Fruit fly (Drosophila melanogaster) whole organism, embryonic: ENCODE results near the gene CG46042.

Experiments
- ATbp ChIP-seq: fragments of 200-800 bp; sonication (Bioruptor generic); optimal IDR thresholded peaks from 2 replicates; lab custom pipeline; 2017; ENCODE audit warnings: missing biosample characterization, mild to moderate bottlenecking, missing genetic modification characterization, missing genetic modification reagents
- Ada2b ChIP-seq: fragments of 200-800 bp; sonication (Bioruptor generic); IDR thresholded peaks from 2 replicates; pipeline ENCODE4 v1.3.6; 2022; ENCODE audit warnings: missing biosample characterization, missing genetic modification characterization
- CG10147 ChIP-seq: fragments of 200-800 bp; sonication (Bioruptor generic); optimal IDR thresholded peaks from 2 replicates; lab custom pipeline; 2019; ENCODE audit warnings: missing biosample characterization, mild to moderate bottlenecking, missing genetic modification characterization, moderate library complexity
- CG15011 ChIP-seq: fragments of 200-800 bp; sonication (Bioruptor generic); optimal IDR thresholded peaks from 3 replicates; lab custom pipeline; 2018; ENCODE audit warnings: missing biosample characterization, mild to moderate bottlenecking, missing genetic modification characterization
- CG17612 ChIP-seq: fragments of 200-800 bp; sonication (Bioruptor generic); IDR thresholded peaks from 2 replicates; pipeline ENCODE4 v1.3.6; 2022; ENCODE audit warnings: missing biosample characterization, missing genetic modification characterization
- CG2889 ChIP-seq: fragments of 200-800 bp; sonication (Bioruptor generic); IDR thresholded peaks from 3 replicates; pipeline ENCODE4 v1.3.6; 2022; ENCODE audit warnings: missing biosample characterization, missing genetic modification characterization
- CG34376 ChIP-seq: fragments of 200-800 bp; sonication (Bioruptor generic); optimal IDR thresholded peaks from 2 replicates; lab custom pipeline; 2018; ENCODE audit warnings: missing biosample characterization, mild to moderate bottlenecking, missing genetic modification characterization
- CG4617 ChIP-seq: fragments of 200-800 bp; sonication (Bioruptor generic); optimal IDR thresholded peaks from 3 replicates; lab custom pipeline; 2016; ENCODE audit warnings: missing biosample characterization, missing genetic modification characterization, borderline replicate concordance
- CG8388 ChIP-seq: fragments of 200-800 bp; sonication (Bioruptor generic); optimal IDR thresholded peaks from 2 replicates; lab custom pipeline; 2019; ENCODE audit warnings: missing biosample characterization, mild to moderate bottlenecking, missing genetic modification characterization, moderate library complexity
- CG9437 ChIP-seq: fragments of 200-800 bp; sonication (Bioruptor generic); optimal IDR thresholded peaks from 2 replicates; lab custom pipeline; 2018; ENCODE audit warnings: missing biosample characterization, mild to moderate bottlenecking, missing genetic modification characterization
- CG9932 ChIP-seq: fragments of 200-800 bp; sonication (Bioruptor generic); IDR thresholded peaks from 2 replicates; pipeline ENCODE4 v1.3.6; 2022; ENCODE audit warnings: missing biosample characterization, missing genetic modification characterization
- Doc3 ChIP-seq: fragments of 200-800 bp; sonication (Bioruptor generic); IDR thresholded peaks from 3 replicates; pipeline ENCODE4 v1.3.6; 2022; ENCODE audit warnings: missing biosample characterization, missing genetic modification characterization; ENCODE audit not compliant: partially characterized antibody
- Eip74EF ChIP-seq, 2 experiments: fragments of 200-800 bp in 1 of 2; fragments of >200 bp in 1 of 2; sonication (Bioruptor generic) in 1 of 2; optimal IDR thresholded peaks; 2 replicates each; lab custom pipeline; 2017 to 2019; ENCODE audit warnings: missing biosample characterization in 2 of 2, missing genetic modification characterization in 2 of 2, mild to moderate bottlenecking in 1 of 2, moderate library complexity in 1 of 2
- Ets65A ChIP-seq: fragments of 200-800 bp; sonication (Bioruptor generic); peaks from one replicate; lab custom pipeline; 2016; ENCODE audit warnings: missing biosample characterization, missing genetic modification characterization
- Fer1 ChIP-seq: fragments of 200-800 bp; sonication (Bioruptor generic); optimal IDR thresholded peaks from 2 replicates; lab custom pipeline; 2017; ENCODE audit warnings: missing biosample characterization, mild to moderate bottlenecking, missing genetic modification characterization
- Gug ChIP-seq: fragments of 200-800 bp; sonication (Bioruptor generic); IDR thresholded peaks from 4 replicates; pipeline ENCODE4 v1.3.6; 2022; ENCODE audit warnings: missing biosample characterization, missing genetic modification characterization
- HHEX ChIP-seq: fragments of 200-800 bp; sonication (Bioruptor generic); optimal IDR thresholded peaks from 3 replicates; lab custom pipeline; 2017; ENCODE audit warnings: missing biosample characterization, mild to moderate bottlenecking, missing genetic modification characterization, missing genetic modification reagents
- Hand ChIP-seq: fragments of 200-800 bp; sonication (Bioruptor generic); optimal IDR thresholded peaks from 2 replicates; lab custom pipeline; 2017; ENCODE audit warnings: mild to moderate bottlenecking, missing biosample characterization, missing genetic modification reagents, missing genetic modification characterization
- Hey ChIP-seq: fragments of 200-800 bp; sonication (Bioruptor generic); optimal IDR thresholded peaks from 3 replicates; lab custom pipeline; 2018; ENCODE audit warnings: missing biosample characterization, mild to moderate bottlenecking, missing genetic modification characterization
- Hr78 ChIP-seq, 2 experiments: fragments of 200-800 bp in 1 of 2; fragments of >200 bp in 1 of 2; sonication (Bioruptor generic) in 1 of 2; optimal IDR thresholded peaks; 2 replicates each; lab custom pipeline; 2017 to 2019; ENCODE audit warnings: missing biosample characterization in 2 of 2, missing genetic modification characterization in 2 of 2, mild to moderate bottlenecking in 1 of 2, moderate library complexity in 1 of 2
- Lim3 ChIP-seq: fragments of 200-800 bp; sonication (Bioruptor generic); IDR thresholded peaks from 2 replicates; pipeline ENCODE4 v1.3.6; 2022; ENCODE audit warnings: missing biosample characterization, missing genetic modification characterization
- Mad ChIP-seq: fragments of 200-800 bp; sonication (Bioruptor generic); optimal IDR thresholded peaks from 2 replicates; lab custom pipeline; 2016; ENCODE audit warnings: missing biosample characterization, missing genetic modification characterization
- Med ChIP-seq: fragments of 200-800 bp; sonication (Bioruptor generic); peaks from one replicate; lab custom pipeline; 2016; ENCODE audit warnings: missing biosample characterization, missing genetic modification characterization, mild to moderate bottlenecking, inconsistent platforms, moderate library complexity
- Nf-YC ChIP-seq: fragments of 200-800 bp; optimal IDR thresholded peaks from 3 replicates; lab custom pipeline; 2019; ENCODE audit warnings: missing biosample characterization, mild to moderate bottlenecking, missing genetic modification characterization, moderate library complexity
- Sry-δ ChIP-seq: fragments of 200-800 bp; sonication (Bioruptor generic); optimal IDR thresholded peaks from 2 replicates; lab custom pipeline; 2016; ENCODE audit warnings: missing biosample characterization, missing genetic modification characterization
- TFAM ChIP-seq: fragments of 200-800 bp; sonication (Bioruptor generic); optimal IDR thresholded peaks from 2 replicates; lab custom pipeline; 2017; ENCODE audit warnings: missing biosample characterization, missing genetic modification characterization, inconsistent platforms
- Taf1 ChIP-seq: fragments of 200-800 bp; sonication (Bioruptor generic); IDR thresholded peaks from 2 replicates; pipeline ENCODE4 v1.3.6; 2022; ENCODE audit warnings: missing biosample characterization, missing genetic modification characterization
- dmrt99B ChIP-seq: fragments of 200-800 bp; sonication (Bioruptor generic); optimal IDR thresholded peaks from 2 replicates; lab custom pipeline; 2018; ENCODE audit warnings: missing biosample characterization, mild to moderate bottlenecking, missing genetic modification characterization, moderate library complexity
- exex ChIP-seq: fragments of 200-800 bp; sonication (Bioruptor generic); optimal IDR thresholded peaks from 4 replicates; lab custom pipeline; 2018; ENCODE audit warnings: missing biosample characterization, mild to moderate bottlenecking, missing genetic modification characterization, moderate library complexity
- gt ChIP-seq: fragments of 200-800 bp; sonication (Bioruptor generic); IDR thresholded peaks from 2 replicates; pipeline ENCODE4 v1.3.6; 2022; ENCODE audit warnings: missing biosample characterization, missing genetic modification characterization
- hkb ChIP-seq, 2 experiments: fragments of 200-800 bp in 1 of 2; fragments of >200 bp in 1 of 2; sonication (Bioruptor generic) in 1 of 2; IDR thresholded peaks in 1 of 2; optimal IDR thresholded peaks in 1 of 2; 2 replicates each; pipeline versions ENCODE4 v1.3.6 to Lab custom; 2017 to 2022; ENCODE audit warnings: missing biosample characterization in 1 of 2, missing genetic modification characterization in 1 of 2
- maf-S ChIP-seq: fragments of 200-800 bp; sonication (Bioruptor generic); optimal IDR thresholded peaks from 2 replicates; lab custom pipeline; 2016; ENCODE audit warnings: missing biosample characterization, missing genetic modification characterization
- prd ChIP-seq, 3 experiments: fragments of >200 bp in 2 of 3; fragments of 200-800 bp in 1 of 3; sonication (Bioruptor generic) in 1 of 3; optimal IDR thresholded peaks in 2 of 3; IDR thresholded peaks in 1 of 3; 2 replicates in 2 of 3; 3 replicates in 1 of 3; pipeline versions ENCODE4 v1.3.6 to Lab custom; 2017 to 2022; ENCODE audit warnings: missing biosample characterization in 1 of 3, missing genetic modification characterization in 1 of 3
- tio ChIP-seq: fragments of 200-800 bp; sonication (Bioruptor generic); optimal IDR thresholded peaks from 2 replicates; lab custom pipeline; 2017; ENCODE audit warnings: missing biosample characterization, missing genetic modification characterization, inconsistent platforms
- tll ChIP-seq, 2 experiments: fragments of 200-800 bp in 1 of 2; fragments of >200 bp in 1 of 2; sonication (Bioruptor generic) in 1 of 2; optimal IDR thresholded peaks; 2 replicates each; lab custom pipeline; 2017 to 2019; ENCODE audit warnings: missing biosample characterization in 2 of 2, missing genetic modification characterization in 2 of 2, mild to moderate bottlenecking in 1 of 2, moderate library complexity in 1 of 2

The CG46042 gene

dm6 chr3R:19924331-19924730 is 17.9 kb downstream of the CG46042 start (continued):
- TF ChIP-seq Gug (GFP tag; lab: Robert Waterston, UW) (no peak), CG17612 (GFP tag; lab: Robert Waterston, UW) (no peak), Ada2b (GFP tag; lab: Robert Waterston, UW) (no peak), HHEX (GFP tag; lab: Kevin White, UChicago) (peak; percentile 33), Taf1 (GFP tag; lab: Robert Waterston, UW) (no peak), CG8388 (GFP tag; lab: Kevin White, UChicago) (no peak)
- TF ChIP-seq, all 482 proteins: peak for 38

- no peak for TF ChIP-seq Sry-δ (GFP tag; lab: Kevin White, UChicago)
- no peak for TF ChIP-seq CG34376
- TF ChIP-seq Mad (GFP tag; lab: Kevin White, UChicago): no peak
- TF ChIP-seq gt (GFP tag; lab: Robert Waterston, UW): no peak
- no peak for TF ChIP-seq Hey
Measured at dm6 chr3R:19918207-19918606, 24.0 kb downstream of the CG46042 start, which contains the start of gene CG4770. TSS of gene CG4770 (plus strand) at chr3R:19918507.

DNA sequence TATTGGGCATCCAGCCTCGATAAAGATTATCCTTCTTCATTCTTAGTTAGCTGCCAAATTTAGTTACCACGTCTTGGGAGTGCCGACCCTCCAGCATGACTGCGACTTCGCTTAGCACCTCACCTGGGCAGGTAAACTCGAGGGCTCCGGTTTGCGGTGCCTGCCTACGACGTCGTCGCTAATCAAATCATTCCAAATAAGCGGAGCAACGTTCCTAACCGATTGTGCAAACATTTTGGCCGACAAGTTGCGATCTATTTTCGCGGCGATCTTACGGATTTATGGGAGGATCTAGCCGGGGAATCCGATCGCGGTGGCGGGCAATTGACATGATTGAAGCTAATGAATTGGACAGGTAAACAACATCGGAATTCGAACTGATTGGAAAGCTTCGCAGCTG is 24.5 kb downstream of the CG46042 start, which contains the start of gene CG4465:
TSS of gene CG4465 (minus strand) at position 101 of the 400 bp plus-strand sequence.
- TF ChIP-seq Hand (GFP tag; lab: Kevin White, UChicago) (no peak), TFAM (GFP tag; lab: Kevin White, UChicago) (no peak), Fer1 (no peak), Gug (GFP tag; lab: Robert Waterston, UW) (no peak), CG2889 (GFP tag; lab: Robert Waterston, UW) (no peak), CG15011 (GFP tag; lab: Kevin White, UChicago) (no peak), dmrt99B (no peak), tll (GFP tag; optimal IDR thresholded peaks at IDR 0.05; lab: Kevin White, UChicago) (no peak), tio (GFP tag; lab: Kevin White, UChicago) (no peak), CG9437 (GFP tag; lab: Kevin White, UChicago) (no peak), Doc3 (GFP tag; lab: Robert Waterston, UW) (no peak), CG4617 (GFP tag; lab: Kevin White, UChicago) (no peak), Lim3 (GFP tag; lab: Robert Waterston, UW) (no peak)

DNA sequence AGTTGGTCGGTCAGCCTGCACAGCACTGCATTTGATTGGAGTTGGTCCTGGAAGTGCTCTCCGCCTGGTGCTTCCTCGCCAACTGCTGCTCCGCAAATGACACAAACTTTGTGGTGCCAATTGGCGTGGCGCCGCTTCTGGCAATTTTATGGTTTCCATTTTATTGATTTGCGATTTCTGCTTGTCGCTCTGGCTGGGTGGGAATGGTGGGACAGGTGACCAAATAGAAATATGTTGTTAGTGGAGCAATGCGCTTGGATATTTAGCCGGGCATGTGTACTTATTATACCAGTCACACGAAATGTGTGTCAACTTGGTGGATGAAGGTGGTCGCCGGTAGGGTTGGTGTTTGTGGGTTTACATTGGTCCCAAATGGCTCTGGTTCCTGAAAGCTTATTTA is 26.9 kb downstream of the CG46042 start, which contains the start of the genes Xport-A and Xport-B:
TSS of gene Xport-A (minus strand) at position 101 of the 400 bp plus-strand sequence.
TSS of gene Xport-B (minus strand) at position 101 of the 400 bp plus-strand sequence.
- TF ChIP-seq Ets65A (peak; percentile 57), Nf-YC (tag; lab: Kevin White, UChicago) (no peak)

dm6 chr3R:19911030-19911429 is 31.2 kb downstream of the CG46042 start:
- peak; percentile 69 for TF ChIP-seq Med (GFP tag; lab: Kevin White, UChicago)
- no peak for TF ChIP-seq CG10147
- TF ChIP-seq Ets65A: peak; percentile 91
- TF ChIP-seq, all 482 proteins: peak for 2

DNA sequence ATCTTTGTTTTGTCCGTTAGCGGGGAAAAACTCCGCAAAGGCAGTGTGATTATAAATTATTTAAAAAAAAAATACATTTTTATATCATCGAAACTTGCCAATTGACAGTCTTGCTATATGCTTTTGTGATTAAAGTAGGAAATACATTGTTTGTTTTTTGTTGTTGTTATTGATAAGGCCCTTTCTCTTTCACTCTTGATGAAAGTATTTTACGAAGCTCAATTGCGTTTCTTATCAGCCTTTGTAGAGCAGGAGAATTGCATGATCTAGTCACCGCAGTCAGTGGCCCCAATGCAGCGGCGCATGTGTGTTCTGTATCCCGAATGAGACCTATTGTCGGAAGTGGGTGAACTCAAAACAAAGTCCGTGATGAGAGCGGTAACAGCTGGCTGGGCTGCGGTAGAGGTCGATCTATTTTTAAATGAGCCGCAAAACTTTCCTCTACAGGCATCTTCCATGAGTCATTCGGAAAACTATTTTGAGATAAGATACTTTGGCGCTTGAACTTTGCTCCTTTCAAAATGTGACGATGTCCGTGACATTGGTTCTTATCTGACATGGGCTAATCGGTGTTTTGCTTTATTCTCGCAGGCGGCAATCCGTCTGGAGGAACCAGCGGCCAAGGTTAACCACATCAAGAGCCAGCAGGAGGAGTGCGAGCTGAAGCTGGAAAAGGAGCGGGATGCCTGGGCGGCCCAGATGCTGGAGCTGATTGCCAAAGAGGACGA is 31.7 kb downstream of the CG46042 start:
- TF ChIP-seq Hr78 (GFP tag; optimal IDR thresholded peaks at IDR 0.05; lab: Kevin White, UChicago): peak in 1 of 2 experiments; percentile 78
- peak; percentile 25 for TF ChIP-seq CG34376
- peak in 1 of 2 experiments; percentile 34 for TF ChIP-seq Eip74EF (GFP tag; optimal IDR thresholded peaks at IDR 0.05; lab: Kevin White, UChicago)
- no peak for TF ChIP-seq hkb (optimal IDR thresholded peaks at IDR 0.05; lab: Kevin White, UChicago)
- TF ChIP-seq hkb (GFP tag; IDR thresholded peaks at IDR 0.05; lab: Robert Waterston, UW): 0 out of 2 replicates have a peak, but pooled peaks have one; percentile 6
- no peak for TF ChIP-seq maf-S (GFP tag; lab: Kevin White, UChicago)
- no peak for TF ChIP-seq CG9932 (GFP tag; lab: Robert Waterston, UW)
- no peak for TF ChIP-seq prd (optimal IDR thresholded peaks at IDR 0.05; lab: Kevin White, UChicago)
- TF ChIP-seq prd (GFP tag; IDR thresholded peaks at IDR 0.05; lab: Robert Waterston, UW): no peak
- TF ChIP-seq exex (tag; lab: Kevin White, UChicago): peak; percentile 15
- TF ChIP-seq ATbp (GFP tag; lab: Kevin White, UChicago): peak; percentile 19
- TF ChIP-seq, all 482 proteins: peak for 6
